Fruit fly (Drosophila melanogaster) whole organism: ENCODE results near the gene CG3119.

Experiments used
- Dll ChIP-seq: fragments of >200 bp; optimal IDR thresholded peaks from 2 replicates; lab custom pipeline; 2017
- EcR ChIP-seq, 2 experiments: fragments of >200 bp; optimal IDR thresholded peaks; 2 replicates each; lab custom pipeline; 2017; ENCODE audit warnings: missing biosample characterization in 2 of 2, missing genetic modification characterization in 2 of 2, missing genetic modification reagents in 2 of 2

DNA sequence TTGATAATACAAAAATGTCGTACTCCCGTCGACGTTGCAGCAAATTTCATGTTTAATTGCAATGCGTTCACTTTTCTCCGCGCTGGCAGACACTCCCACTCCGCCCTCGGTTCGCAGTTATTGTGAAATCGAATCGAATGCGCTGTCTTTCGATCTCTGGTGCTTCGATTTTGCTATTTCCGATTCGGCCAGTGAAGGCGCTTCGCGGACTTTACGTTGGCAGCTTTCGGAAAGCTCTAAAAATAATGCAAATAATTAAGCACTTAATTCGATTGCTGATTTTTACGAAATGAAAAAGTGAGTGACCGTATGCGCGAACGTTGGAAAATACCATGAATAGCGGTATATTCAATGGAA is 36.5 kb upstream of the CG3119 start, which contains the start of gene Ifrd1:
- TF ChIP-seq EcR (GFP tag; optimal IDR thresholded peaks at IDR 0.05; lab: Kevin White, UChicago), result no peak
- TF ChIP-seq Dll (lab: Kevin White, UChicago), result no peak
